Fruit fly (Drosophila melanogaster) whole organism, prepupa: ENCODE data around the gene CG12121.

Source experiments
- Blimp-1 ChIP-seq: fragments of 200-800 bp; sonication (Bioruptor generic); optimal IDR thresholded peaks from 3 replicates; lab custom pipeline; 2017; ENCODE audit warnings: missing biosample characterization, missing genetic modification characterization, mild to moderate bottlenecking, moderate library complexity, missing genetic modification reagents
- CG32006 ChIP-seq: fragments of 200-800 bp; sonication (Bioruptor generic); optimal IDR thresholded peaks from 3 replicates; lab custom pipeline; 2017; ENCODE audit warnings: missing biosample characterization, mild to moderate bottlenecking, missing genetic modification characterization
- CG3919 ChIP-seq: fragments of 200-800 bp; sonication (Bioruptor generic); optimal IDR thresholded peaks from 3 replicates; lab custom pipeline; 2016; ENCODE audit warnings: missing biosample characterization, missing genetic modification characterization
- CG6792 ChIP-seq: fragments of 200-800 bp; sonication (Bioruptor generic); optimal IDR thresholded peaks from 3 replicates; lab custom pipeline; 2016; ENCODE audit warnings: missing biosample characterization, missing genetic modification characterization
- CG6808 ChIP-seq: fragments of 200-800 bp; sonication (Bioruptor generic); optimal IDR thresholded peaks from 3 replicates; lab custom pipeline; 2017; ENCODE audit warnings: missing biosample characterization, missing genetic modification characterization, mild to moderate bottlenecking, moderate library complexity, missing genetic modification reagents
- Sox102F ChIP-seq: fragments of 200-800 bp; sonication (Bioruptor generic); optimal IDR thresholded peaks from 2 replicates; lab custom pipeline; 2016; ENCODE audit warnings: missing biosample characterization, mild to moderate bottlenecking, missing genetic modification characterization
- Sox15 ChIP-seq: fragments of 200-800 bp; sonication (Bioruptor generic); optimal IDR thresholded peaks from 3 replicates; lab custom pipeline; 2016; ENCODE audit warnings: missing biosample characterization, missing genetic modification characterization
- achi ChIP-seq: fragments of 200-800 bp; sonication (Bioruptor generic); optimal IDR thresholded peaks from 3 replicates; lab custom pipeline; 2016; ENCODE audit warnings: missing biosample characterization, missing genetic modification characterization
- cyc ChIP-seq: fragments of 200-800 bp; sonication (Bioruptor generic); optimal IDR thresholded peaks from 3 replicates; lab custom pipeline; 2016; ENCODE audit warnings: missing biosample characterization, missing genetic modification characterization
- eg ChIP-seq: fragments of 200-800 bp; sonication (Bioruptor generic); IDR thresholded peaks from 3 replicates; pipeline ENCODE4 v1.3.6; 2022; ENCODE audit warnings: missing biosample characterization, missing genetic modification characterization
- spab ChIP-seq: fragments of 200-800 bp; sonication (Bioruptor generic); optimal IDR thresholded peaks from 2 replicates; lab custom pipeline; 2017; ENCODE audit warnings: missing biosample characterization, mild to moderate bottlenecking, missing genetic modification characterization, missing genetic modification reagents

DNA sequence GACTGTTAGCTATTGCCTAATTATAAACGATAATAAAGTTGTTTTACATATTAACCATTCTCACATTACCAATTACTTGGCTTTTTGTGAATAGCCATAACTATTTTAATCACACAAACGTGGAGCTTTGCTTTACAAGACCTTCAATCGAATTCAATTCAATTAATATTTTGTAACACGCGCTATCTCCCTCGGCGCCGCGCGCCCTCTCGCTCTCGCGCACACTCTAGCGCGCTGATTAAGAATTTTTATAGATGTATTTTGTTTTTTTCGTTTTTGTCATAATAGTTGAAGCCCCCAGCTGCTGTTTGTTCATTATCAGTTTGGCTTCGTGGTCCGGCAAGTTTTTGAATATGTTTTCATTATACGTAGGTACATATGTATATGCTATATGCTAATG, 31.1 kb downstream of the CG12121 start:
- TF ChIP-seq cyc = no peak
- TF ChIP-seq CG6792 (GFP tag; lab: Kevin White, UChicago) = no peak
- no peak for TF ChIP-seq Blimp-1 (GFP tag; lab: Kevin White, UChicago)
- no peak for TF ChIP-seq CG6808 (GFP tag; lab: Kevin White, UChicago)
- no peak for TF ChIP-seq Sox15
- TF ChIP-seq eg (GFP tag; lab: Robert Waterston, UW) = no peak
- TF ChIP-seq CG3919 (GFP tag; lab: Kevin White, UChicago) = no peak
- TF ChIP-seq spab (GFP tag; lab: Kevin White, UChicago) = no peak
- no peak for TF ChIP-seq Sox102F
- no peak for TF ChIP-seq CG32006 (GFP tag; lab: Kevin White, UChicago)
- TF ChIP-seq achi = no peak
